Worm (Caenorhabditis elegans) whole organism, late embryonic: ENCODE measurements around the gene Y49F6C.7.

Source experiments
- K09A11.1 ChIP-seq: sonication (generic microtip); optimal IDR thresholded peaks from 2 replicates; lab custom pipeline; 2017; ENCODE audit warnings: antibody characterized with exemption, mild to moderate bottlenecking, missing genetic modification characterization, missing compliant biosample characterization; ENCODE audit not compliant: insufficient read depth
- T23F11.4 ChIP-seq: fragments of 200-800 bp; sonication (Bioruptor generic); optimal IDR thresholded peaks from 2 replicates; lab custom pipeline; 2018; ENCODE audit warnings: mild to moderate bottlenecking, missing genetic modification characterization, missing compliant biosample characterization
- Y22D7AL.16 ChIP-seq: sonication (generic microtip); optimal IDR thresholded peaks from 2 replicates; lab custom pipeline; 2016; ENCODE audit warnings: missing genetic modification characterization, missing compliant biosample characterization
- ahr-1 ChIP-seq: sonication (generic microtip); optimal IDR thresholded peaks from 2 replicates; lab custom pipeline; 2016; ENCODE audit warnings: missing genetic modification characterization, missing compliant biosample characterization
- ama-1 ChIP-seq: fragments of 150-350 bp; optimal IDR thresholded peaks from 2 replicates; lab custom pipeline; 2014
- ceh-19 ChIP-seq: fragments of 200-800 bp; sonication (Bioruptor generic); optimal IDR thresholded peaks from 2 replicates; lab custom pipeline; 2018; ENCODE audit warnings: mild to moderate bottlenecking, missing genetic modification characterization, missing compliant biosample characterization
- ceh-2 ChIP-seq: sonication (generic microtip); optimal IDR thresholded peaks from 2 replicates; lab custom pipeline; 2016; ENCODE audit warnings: missing genotype, missing genetic modification characterization, missing compliant biosample characterization
- ceh-30 ChIP-seq: fragments of 150-350 bp; optimal IDR thresholded peaks from 2 replicates; lab custom pipeline; 2014; ENCODE audit warnings: missing biosample characterization, missing genetic modification characterization
- ceh-31 ChIP-seq: sonication (generic microtip); optimal IDR thresholded peaks from 2 replicates; lab custom pipeline; 2016; ENCODE audit warnings: missing genetic modification characterization, missing compliant biosample characterization
- ceh-34 ChIP-seq: sonication (generic microtip); optimal IDR thresholded peaks from 2 replicates; lab custom pipeline; 2016; ENCODE audit warnings: mild to moderate bottlenecking, missing genetic modification characterization, missing compliant biosample characterization
- ceh-45 ChIP-seq: fragments of 200-800 bp; sonication (Bioruptor generic); IDR thresholded peaks from 2 replicates; pipeline ENCODE4 v1.3.6; 2022; ENCODE audit warnings: missing genetic modification reagents, missing genetic modification characterization, missing compliant biosample characterization
- ceh-48 ChIP-seq: sonication (generic microtip); optimal IDR thresholded peaks from 2 replicates; lab custom pipeline; 2016; ENCODE audit warnings: missing genetic modification characterization, inconsistent platforms, missing compliant biosample characterization
- ceh-6 ChIP-seq: fragments of 200-800 bp; sonication (Bioruptor generic); optimal IDR thresholded peaks from 2 replicates; lab custom pipeline; 2018; ENCODE audit warnings: mild to moderate bottlenecking, missing genetic modification characterization, missing compliant biosample characterization
- ceh-9 ChIP-seq: sonication (generic microtip); optimal IDR thresholded peaks from 2 replicates; lab custom pipeline; 2016; ENCODE audit warnings: mild to moderate bottlenecking, missing genetic modification characterization, inconsistent platforms, missing compliant biosample characterization
- elt-2 ChIP-seq: sonication (generic microtip); optimal IDR thresholded peaks from 2 replicates; lab custom pipeline; 2016; ENCODE audit warnings: missing genetic modification reagents, missing genetic modification characterization, missing compliant biosample characterization
- gmeb-2 ChIP-seq: sonication (generic microtip); optimal IDR thresholded peaks from 2 replicates; lab custom pipeline; 2016; ENCODE audit warnings: missing genetic modification characterization, inconsistent platforms, missing compliant biosample characterization
- hlh-30 ChIP-seq: sonication (generic microtip); optimal IDR thresholded peaks from 2 replicates; lab custom pipeline; 2017; ENCODE audit warnings: antibody characterized with exemption, missing genetic modification characterization, missing compliant biosample characterization; ENCODE audit not compliant: insufficient read depth
- hlh-8 ChIP-seq: sonication (generic microtip); optimal IDR thresholded peaks from 2 replicates; lab custom pipeline; 2016; ENCODE audit warnings: missing genotype, missing genetic modification characterization, missing compliant biosample characterization
- lim-6 ChIP-seq: sonication (generic microtip); optimal IDR thresholded peaks from 2 replicates; lab custom pipeline; 2016; ENCODE audit warnings: missing genetic modification characterization, missing compliant biosample characterization
- madf-2 ChIP-seq: sonication (generic microtip); optimal IDR thresholded peaks from 2 replicates; lab custom pipeline; 2017; ENCODE audit warnings: missing genetic modification characterization, missing compliant biosample characterization
- nhr-11 ChIP-seq: fragments of 150-350 bp; optimal IDR thresholded peaks from 2 replicates; lab custom pipeline; 2014; ENCODE audit warnings: missing biosample characterization, missing genetic modification characterization
- odd-2 ChIP-seq: sonication (generic microtip); optimal IDR thresholded peaks from 2 replicates; lab custom pipeline; 2017; ENCODE audit warnings: antibody characterized with exemption, mild to moderate bottlenecking, missing genetic modification characterization, missing compliant biosample characterization
- pat-9 ChIP-seq: fragments of 200-800 bp; sonication (Bioruptor generic); optimal IDR thresholded peaks from 2 replicates; lab custom pipeline; 2018; ENCODE audit warnings: mild to moderate bottlenecking, missing genetic modification characterization, moderate library complexity, missing compliant biosample characterization
- pax-1 ChIP-seq: fragments of 150-350 bp; optimal IDR thresholded peaks from 2 replicates; lab custom pipeline; 2014; ENCODE audit warnings: missing biosample characterization, missing genetic modification characterization
- pha-2 ChIP-seq: sonication (generic microtip); optimal IDR thresholded peaks from 2 replicates; lab custom pipeline; 2017; ENCODE audit warnings: mild to moderate bottlenecking, missing genetic modification characterization, missing compliant biosample characterization
- pha-4 ChIP-seq: fragments of 150-350 bp; optimal IDR thresholded peaks from 2 replicates; lab custom pipeline; 2018; ENCODE audit warnings: missing biosample characterization, missing genetic modification reagents, missing genetic modification characterization
- pqm-1 ChIP-seq: sonication (generic microtip); optimal IDR thresholded peaks from 2 replicates; lab custom pipeline; 2016; ENCODE audit warnings: missing genetic modification characterization, missing compliant biosample characterization
- ref-2 ChIP-seq: sonication (generic microtip); optimal IDR thresholded peaks from 2 replicates; lab custom pipeline; 2016; ENCODE audit warnings: missing genetic modification characterization, missing compliant biosample characterization
- rnt-1 ChIP-seq: sonication (generic microtip); optimal IDR thresholded peaks from 2 replicates; lab custom pipeline; 2016; ENCODE audit warnings: missing genetic modification characterization, missing compliant biosample characterization
- sdc-2 ChIP-seq: sonication (generic microtip); optimal IDR thresholded peaks from 2 replicates; lab custom pipeline; 2016; ENCODE audit warnings: missing genotype, missing genetic modification characterization, missing compliant biosample characterization
- sox-2 ChIP-seq: fragments of 200-800 bp; sonication (Bioruptor generic); IDR thresholded peaks from 2 replicates; pipeline ENCODE4 v1.3.6; 2022; ENCODE audit warnings: missing genetic modification reagents, missing genetic modification characterization, missing compliant biosample characterization
- tbx-2 ChIP-seq: sonication (generic microtip); optimal IDR thresholded peaks from 2 replicates; lab custom pipeline; 2016; ENCODE audit warnings: missing genetic modification characterization, missing compliant biosample characterization
- tbx-7 ChIP-seq: sonication (generic microtip); optimal IDR thresholded peaks from 2 replicates; lab custom pipeline; 2016; ENCODE audit warnings: missing genotype, missing genetic modification characterization, missing compliant biosample characterization
- ttx-3 ChIP-seq: sonication (generic microtip); optimal IDR thresholded peaks from 2 replicates; lab custom pipeline; 2016; ENCODE audit warnings: missing genetic modification reagents, missing genetic modification characterization, missing compliant biosample characterization
- unc-3 ChIP-seq, 2 experiments: fragments of 200-800 bp in 1 of 2; sonication (Bioruptor generic) in 1 of 2; sonication (generic microtip) in 1 of 2; conservative IDR thresholded peaks in 1 of 2; optimal IDR thresholded peaks in 1 of 2; 2 replicates each; pipeline versions ENCODE4 v1.3.6 to Lab custom; 2016 to 2022; ENCODE audit warnings: missing compliant biosample characterization in 2 of 2, missing genetic modification characterization in 2 of 2, missing genetic modification reagents in 1 of 2
- unc-42 ChIP-seq: sonication (generic microtip); optimal IDR thresholded peaks from 2 replicates; lab custom pipeline; 2016; ENCODE audit warnings: missing genotype, missing genetic modification characterization, missing compliant biosample characterization
- unc-86 ChIP-seq: sonication (generic microtip); optimal IDR thresholded peaks from 2 replicates; lab custom pipeline; 2016; ENCODE audit warnings: missing genetic modification characterization, missing compliant biosample characterization
- ztf-16 ChIP-seq: sonication (generic microtip); optimal IDR thresholded peaks from 2 replicates; lab custom pipeline; 2017; ENCODE audit warnings: missing genetic modification characterization, missing compliant biosample characterization

Y49F6C.7 gene

DNA sequence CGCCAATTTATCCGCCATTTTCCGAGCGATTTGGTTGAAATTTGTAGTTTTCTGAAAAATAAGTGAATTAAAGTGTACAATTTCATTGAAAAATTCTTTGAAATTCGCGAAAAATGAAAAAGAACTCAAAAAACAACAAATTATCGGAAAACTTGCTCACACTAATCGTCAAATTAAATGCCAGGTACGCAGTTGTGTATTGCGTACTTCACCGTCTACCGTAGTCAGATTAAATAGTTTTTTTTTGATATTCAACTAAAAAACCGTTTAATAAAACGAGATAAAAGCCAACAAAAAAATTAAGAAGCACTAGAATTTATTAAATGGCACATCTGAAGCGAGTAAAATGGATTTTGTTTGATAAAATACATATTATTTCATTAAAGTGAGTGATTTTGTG is 23.1 kb downstream of the Y49F6C.7 start, which contains the start of gene bath-28:
Gene bath-28, minus strand, starts transcription at position 51 of the 400 bp plus-strand sequence.
- TF ChIP-seq ceh-45 (GFP tag; lab: Robert Waterston, UW): no peak
- TF ChIP-seq pha-2 (tag; lab: Kevin White, UChicago): no peak
- TF ChIP-seq pha-4 (tag; lab: Kevin White, UChicago): no peak
- TF ChIP-seq elt-2 (tag; lab: Kevin White, UChicago): no peak

DNA sequence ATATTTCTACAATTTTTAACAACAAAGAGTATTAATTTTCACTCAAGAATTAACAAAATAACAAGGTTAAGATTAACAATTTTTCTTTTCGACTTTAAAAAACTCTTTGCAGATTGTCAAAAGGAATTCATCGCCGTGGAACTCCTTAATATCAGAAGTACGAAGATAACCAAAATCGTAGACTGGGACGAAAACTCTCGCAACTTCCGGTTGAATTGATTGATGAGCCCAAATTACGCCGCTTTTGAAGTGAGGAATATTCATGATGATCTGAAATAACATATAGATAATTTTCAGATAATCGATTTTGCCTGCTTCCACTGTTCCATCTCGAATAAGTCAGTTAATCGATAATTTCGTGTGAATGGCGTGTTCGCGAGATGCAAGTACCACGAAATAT is 24.3 kb downstream of the Y49F6C.7 start, which contains the start of gene F14D2.15:
Gene F14D2.15, minus strand, starts transcription at position 101 of the 400 bp plus-strand sequence.
- TF ChIP-seq ama-1 (lab: Kevin White, UChicago) (no peak), ceh-6 (GFP tag; lab: Kevin White, UChicago) (no peak), madf-2 (tag; lab: Kevin White, UChicago) (no peak), pat-9 (tag; lab: Kevin White, UChicago) (no peak), hlh-30 (tag; lab: Kevin White, UChicago) (no peak), ceh-9 (tag; lab: Kevin White, UChicago) (no peak), ref-2 (tag; lab: Kevin White, UChicago) (no peak), K09A11.1 (no peak), unc-3 (GFP tag; conservative IDR thresholded peaks at IDR 0.05; lab: Robert Waterston, UW) (no peak), unc-3 (tag; optimal IDR thresholded peaks at IDR 0.05; lab: Kevin White, UChicago) (no peak), lim-6 (no peak), unc-42 (no peak), ttx-3 (tag; lab: Kevin White, UChicago) (no peak), ztf-16 (tag; lab: Kevin White, UChicago) (no peak), Y22D7AL.16 (no peak), gmeb-2 (tag; lab: Kevin White, UChicago) (no peak), nhr-11 (tag; lab: Kevin White, UChicago) (no peak), odd-2 (tag; lab: Kevin White, UChicago) (no peak), ceh-30 (tag; lab: Kevin White, UChicago) (no peak)

DNA sequence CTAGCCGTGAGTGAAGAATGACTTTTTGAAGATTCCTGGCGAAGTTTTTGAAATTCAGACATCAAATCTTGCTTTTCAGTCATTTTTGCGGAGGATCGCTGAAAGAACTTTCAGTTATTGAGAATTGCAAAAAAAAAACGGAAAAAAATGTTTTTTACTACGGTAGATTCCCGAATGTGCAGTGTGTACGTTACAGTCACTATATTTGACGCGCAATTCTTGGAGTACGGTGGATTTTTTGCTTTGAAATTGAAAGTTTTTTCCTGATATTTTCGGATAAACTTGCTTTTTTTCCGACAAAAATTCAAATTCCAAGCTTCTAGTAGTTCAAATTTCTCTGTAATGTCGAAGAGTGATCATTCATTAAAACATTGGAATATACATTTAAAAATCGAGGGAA is 26.0 kb downstream of the Y49F6C.7 start, which contains the start of gene F14D2.11:
Gene F14D2.11, minus strand, starts transcription at position 101 of the 400 bp plus-strand sequence.
- TF ChIP-seq ceh-34 (tag; lab: Kevin White, UChicago) (no peak), hlh-30 (tag; lab: Kevin White, UChicago) (no peak), ahr-1 (no peak), unc-3 (GFP tag; conservative IDR thresholded peaks at IDR 0.05; lab: Robert Waterston, UW) (no peak), unc-3 (tag; optimal IDR thresholded peaks at IDR 0.05; lab: Kevin White, UChicago) (no peak), pax-1 (tag; lab: Kevin White, UChicago) (no peak), odd-2 (tag; lab: Kevin White, UChicago) (no peak), ceh-48 (no peak), pqm-1 (tag; lab: Kevin White, UChicago) (no peak)
- TF ChIP-seq, all 69 proteins: peak for 0

DNA sequence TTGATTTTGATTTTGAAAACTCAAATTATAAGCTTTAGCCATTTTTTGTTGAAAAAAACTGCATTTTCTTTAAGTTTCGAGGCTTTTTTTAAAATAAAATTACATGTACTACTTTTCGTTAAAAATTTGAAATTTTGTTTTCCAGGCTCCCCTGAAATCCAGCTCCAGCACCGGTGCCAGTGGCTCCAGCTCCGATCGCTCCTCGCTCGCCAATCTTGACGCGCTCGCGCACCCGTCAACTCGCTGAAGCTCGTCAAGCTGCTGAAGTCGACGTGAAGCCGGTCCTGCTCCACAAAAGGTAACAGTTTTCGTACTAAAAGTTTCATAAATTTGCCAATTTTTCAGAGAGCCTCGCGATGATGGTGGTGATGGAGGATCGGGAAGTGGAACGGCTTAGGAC is 27.2 kb downstream of the Y49F6C.7 start:
- TF ChIP-seq pat-9 (tag; lab: Kevin White, UChicago): no peak
- no peak for TF ChIP-seq ceh-9 (tag; lab: Kevin White, UChicago)
- TF ChIP-seq hlh-30 (tag; lab: Kevin White, UChicago): no peak
- no peak for TF ChIP-seq ahr-1
- no peak for TF ChIP-seq Y22D7AL.16
- TF ChIP-seq sox-2: no peak
- no peak for TF ChIP-seq tbx-2 (tag; lab: Kevin White, UChicago)
- TF ChIP-seq T23F11.4: no peak
- TF ChIP-seq rnt-1: no peak
- no peak for TF ChIP-seq ceh-31 (tag; lab: Kevin White, UChicago)
- no peak for TF ChIP-seq hlh-8 (tag; lab: Kevin White, UChicago)

DNA sequence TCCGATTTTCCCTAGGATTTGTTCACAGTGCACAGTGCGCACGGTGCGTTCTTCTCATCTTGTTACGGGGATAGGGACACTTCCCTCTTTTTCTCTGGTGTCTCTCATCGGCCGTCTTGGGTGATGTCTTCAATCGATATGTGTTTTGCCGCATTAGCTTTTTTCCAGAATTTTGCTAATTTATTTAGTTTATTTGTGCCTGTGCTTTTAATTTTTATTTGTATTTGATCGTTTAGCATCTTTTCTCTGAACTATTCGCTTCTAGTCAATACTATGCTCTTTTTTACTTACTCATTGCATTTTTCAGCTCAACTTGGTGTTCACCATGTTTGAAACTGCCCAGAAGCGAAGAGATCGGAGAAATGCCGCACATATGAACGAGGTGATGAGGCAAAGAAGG is 27.7 kb downstream of the Y49F6C.7 start, which contains the start of gene F14D2.5:
Gene F14D2.5, plus strand, starts transcription at position 301 of the 400 bp plus-strand sequence.
- no peak for TF ChIP-seq lim-6
- TF ChIP-seq sdc-2 (tag; lab: Kevin White, UChicago): no peak
- TF ChIP-seq madf-2 (tag; lab: Kevin White, UChicago): no peak
- TF ChIP-seq ceh-30 (tag; lab: Kevin White, UChicago): no peak
- no peak for TF ChIP-seq ceh-19
- TF ChIP-seq ceh-2 (tag; lab: Kevin White, UChicago): no peak
- no peak for TF ChIP-seq ttx-3 (tag; lab: Kevin White, UChicago)
- no peak for TF ChIP-seq Y22D7AL.16
- no peak for TF ChIP-seq pha-2 (tag; lab: Kevin White, UChicago)
- no peak for TF ChIP-seq pha-4 (tag; lab: Kevin White, UChicago)
- no peak for TF ChIP-seq elt-2 (tag; lab: Kevin White, UChicago)
- TF ChIP-seq pqm-1 (tag; lab: Kevin White, UChicago): no peak
- no peak for TF ChIP-seq unc-86
- no peak for TF ChIP-seq tbx-7
- TF ChIP-seq tbx-2 (tag; lab: Kevin White, UChicago): no peak
